Fruit fly (Drosophila melanogaster) ovary, adult (tissue): ENCODE data around the gene CG10077.

ENCODE experiments used
- CG17801 ChIP-seq: fragments of 200-800 bp; optimal IDR thresholded peaks from 2 replicates; lab custom pipeline; 2019; ENCODE audit warnings: missing biosample characterization, mild to moderate bottlenecking, missing genetic modification characterization, moderate library complexity; ENCODE audit not compliant: partially characterized antibody

Gene CG10077

dm6 chr3L:6963175-6963574 lies 7.5 kb upstream of the CG10077 start:
- TF ChIP-seq CG17801 (GFP tag; lab: Kevin White, UChicago): no peak

- TF ChIP-seq CG17801 (GFP tag; lab: Kevin White, UChicago): no peak
Observed at dm6 chr3L:6961992-6962570, 6.4 kb upstream of the CG10077 start.

dm6 chr3L:6957753-6958420 lies 2.2 kb upstream of the CG10077 start, which contains the start of the genes Uqcc1 and Surf1:
Gene Uqcc1 (minus strand): TSS chr3L:6958108.
Gene Surf1 (plus strand): TSS chr3L:6958346.
- no peak for TF ChIP-seq CG17801 (GFP tag; lab: Kevin White, UChicago)

dm6 chr3L:6947188-6947971 lies 8.3 kb downstream of the CG10077 start:
- TF ChIP-seq CG17801 (GFP tag; lab: Kevin White, UChicago): no peak

- no peak for TF ChIP-seq CG17801 (GFP tag; lab: Kevin White, UChicago)
Observed at dm6 chr3L:6945357-6945756, 10.3 kb downstream of the CG10077 start.

- no peak for TF ChIP-seq CG17801 (GFP tag; lab: Kevin White, UChicago)
Observed at dm6 chr3L:6943948-6944319, 11.8 kb downstream of the CG10077 start.

- no peak for TF ChIP-seq CG17801 (GFP tag; lab: Kevin White, UChicago)
Observed at dm6 chr3L:6943204-6943947, 12.3 kb downstream of the CG10077 start.

dm6 chr3L:6942831-6943114 lies 12.9 kb downstream of the CG10077 start, which contains the start of gene tow:
Gene tow (plus strand): TSS chr3L:6942856.
- TF ChIP-seq CG17801 (GFP tag; lab: Kevin White, UChicago): no peak

- no peak for TF ChIP-seq CG17801 (GFP tag; lab: Kevin White, UChicago)
Observed at dm6 chr3L:6942103-6942830, 13.4 kb downstream of the CG10077 start.

- TF ChIP-seq CG17801 (GFP tag; lab: Kevin White, UChicago): no peak
Observed at dm6 chr3L:6934799-6935318, 20.8 kb downstream of the CG10077 start.

- no peak for TF ChIP-seq CG17801 (GFP tag; lab: Kevin White, UChicago)
Observed at dm6 chr3L:6932626-6933025, 23.1 kb downstream of the CG10077 start, which contains the start of gene CG14820. Gene CG14820 (plus strand): TSS chr3L:6932926.

- TF ChIP-seq CG17801 (GFP tag; lab: Kevin White, UChicago): no peak
Observed at dm6 chr3L:6931850-6932249, 23.9 kb downstream of the CG10077 start, which contains the start of gene CG45413. Gene CG45413 (minus strand): TSS chr3L:6931950.

- no peak for TF ChIP-seq CG17801 (GFP tag; lab: Kevin White, UChicago)
Observed at dm6 chr3L:6925843-6926242, 29.9 kb downstream of the CG10077 start.

dm6 chr3L:6919213-6919612 lies 36.5 kb downstream of the CG10077 start:
- TF ChIP-seq CG17801 (GFP tag; lab: Kevin White, UChicago): no peak
